Fruit fly (Drosophila melanogaster) whole organism: ENCODE data around the gene QC.

Source experiments
- CG8478 ChIP-seq: fragments of >200 bp; optimal IDR thresholded peaks from 2 replicates; lab custom pipeline; 2018; ENCODE audit warnings: inconsistent platforms
- EcR ChIP-seq, 2 experiments: fragments of >200 bp; optimal IDR thresholded peaks; 2 replicates each; lab custom pipeline; 2017; ENCODE audit warnings: missing biosample characterization in 2 of 2, missing genetic modification characterization in 2 of 2, missing genetic modification reagents in 2 of 2
- psq ChIP-seq: fragments of >200 bp; optimal IDR thresholded peaks from 2 replicates; lab custom pipeline; 2017

- TF ChIP-seq CG8478 (lab: Kevin White, UChicago) = no peak
- no peak for TF ChIP-seq psq (lab: Kevin White, UChicago)
- no peak for TF ChIP-seq EcR (GFP tag; optimal IDR thresholded peaks at IDR 0.05; lab: Kevin White, UChicago)
These were observed 20.7 kb downstream of the QC start for dm6 chr3L:5881310-5882208.
